Fruit fly (Drosophila melanogaster): Measurements from ENCODE around the gene mtgo.

DNA sequence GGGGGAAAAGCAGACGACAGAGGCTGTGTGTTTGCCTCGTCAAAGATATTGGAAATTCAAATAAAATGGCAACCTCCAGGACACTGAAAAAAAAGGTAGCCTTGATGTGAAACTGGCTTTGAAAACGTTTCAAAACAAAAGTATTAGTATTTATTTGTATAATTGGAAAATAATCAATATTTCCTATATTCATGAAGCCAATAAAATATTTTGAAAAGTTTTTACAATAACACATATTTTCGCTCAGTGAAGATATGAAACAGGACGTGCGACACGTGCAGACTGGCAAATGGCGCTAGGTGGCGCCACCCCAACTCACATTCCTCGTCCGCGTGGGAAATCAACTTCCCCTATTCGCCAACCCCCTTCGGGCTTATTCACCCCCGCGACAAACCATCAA is 103.0 kb downstream of the mtgo start:
- TF ChIP-seq sr (GFP tag; IDR thresholded peaks at IDR 0.05) (no peak), CG17568 (GFP tag; optimal IDR thresholded peaks at IDR 0.05) (no peak), lov (optimal IDR thresholded peaks at IDR 0.05) (no peak), lov (GFP tag; IDR thresholded peaks at IDR 0.05) (no peak), Mad (GFP tag; optimal IDR thresholded peaks at IDR 0.05) (no peak), CG17186 (GFP tag; optimal IDR thresholded peaks at IDR 0.05) (no peak), CTCF (GFP tag; optimal IDR thresholded peaks at IDR 0.05) (peak; percentile 80), CG1792 (GFP tag; optimal IDR thresholded peaks at IDR 0.05) (no peak), Ets97D (GFP tag; optimal IDR thresholded peaks at IDR 0.05) (no peak), seq (GFP tag; IDR thresholded peaks at IDR 0.05) (peak; percentile 33; the same call in 1 of the 2 replicates), CG14441 (GFP tag; IDR thresholded peaks at IDR 0.05) (peak; percentile 58), CG5180 (GFP tag; optimal IDR thresholded peaks at IDR 0.05) (no peak), CG6175 (GFP tag; IDR thresholded peaks at IDR 0.05) (no peak)

Data from whole organism, embryonic.